Worm (Caenorhabditis elegans) whole organism, L4 larva: ENCODE data around the gene C16C8.14.

ENCODE experiments used
- F44E2.7 ChIP-seq: fragments of 200-800 bp; sonication (Bioruptor generic); IDR thresholded peaks from 2 replicates; pipeline ENCODE4 v2.1.2; 2022; ENCODE audit warnings: missing genetic modification characterization, missing compliant biosample characterization
- R02D3.7 ChIP-seq: fragments of 150-350 bp; sonication (generic microtip); optimal IDR thresholded peaks from 3 replicates; lab custom pipeline; 2014; ENCODE audit warnings: missing biosample characterization, missing genetic modification characterization
- T26A8.4 ChIP-seq: fragments of 200-800 bp; sonication (Bioruptor generic); IDR thresholded peaks from 2 replicates; pipeline ENCODE4 v1.3.6; 2022; ENCODE audit warnings: missing genetic modification characterization, missing compliant biosample characterization
- Y75B8A.6 ChIP-seq: fragments of 200-800 bp; sonication (Bioruptor generic); IDR thresholded peaks from 2 replicates; pipeline ENCODE4 v1.3.6; 2022; ENCODE audit warnings: missing genetic modification reagents, missing genetic modification characterization, missing compliant biosample characterization
- ZK337.2 ChIP-seq: fragments of 200-800 bp; sonication (Bioruptor generic); IDR thresholded peaks from 2 replicates; pipeline ENCODE4 v1.3.6; 2022; ENCODE audit warnings: missing genetic modification reagents, missing genetic modification characterization, missing compliant biosample characterization
- aha-1 ChIP-seq: fragments of 150-350 bp; peaks from one replicate; lab custom pipeline; 2014; ENCODE audit warnings: missing biosample characterization, missing genetic modification characterization
- ama-1 ChIP-seq: fragments of 150-350 bp; optimal IDR thresholded peaks from 2 replicates; lab custom pipeline; 2014; ENCODE audit warnings: inconsistent platforms, mixed read lengths
- arid-1 ChIP-seq: fragments of 200-800 bp; sonication (Bioruptor generic); conservative IDR thresholded peaks from 2 replicates; pipeline ENCODE4 v1.3.6; 2022; ENCODE audit warnings: missing genetic modification reagents, missing genetic modification characterization, missing compliant biosample characterization
- ces-1 ChIP-seq: fragments of 150-350 bp; sonication (generic microtip); optimal IDR thresholded peaks from 4 replicates; lab custom pipeline; 2014; ENCODE audit warnings: missing biosample characterization, missing genetic modification reagents, missing genetic modification characterization
- dmd-6 ChIP-seq: fragments of 200-800 bp; sonication (Bioruptor generic); IDR thresholded peaks from 2 replicates; pipeline ENCODE4 v1.3.6; 2022; ENCODE audit warnings: missing genetic modification reagents, missing genetic modification characterization, missing compliant biosample characterization
- dmd-9 ChIP-seq: fragments of 200-800 bp; sonication (Bioruptor generic); IDR thresholded peaks from 2 replicates; pipeline ENCODE4 v1.3.6; 2022; ENCODE audit warnings: missing genetic modification reagents, missing genetic modification characterization, missing compliant biosample characterization
- dpl-1 ChIP-seq: fragments of 150-350 bp; optimal IDR thresholded peaks from 2 replicates; lab custom pipeline; 2014; ENCODE audit warnings: missing biosample characterization, missing genetic modification reagents, missing genetic modification characterization
- duxl-1 ChIP-seq: sonication (generic microtip); optimal IDR thresholded peaks from 2 replicates; lab custom pipeline; 2016; ENCODE audit warnings: mild to moderate bottlenecking, missing genetic modification characterization, moderate library complexity, missing compliant biosample characterization; ENCODE audit not compliant: poor library complexity
- fkh-10 ChIP-seq: fragments of 150-350 bp; optimal IDR thresholded peaks from 2 replicates; lab custom pipeline; 2014; ENCODE audit warnings: missing biosample characterization, missing genetic modification reagents, missing genetic modification characterization
- hif-1 ChIP-seq, 2 experiments: sonication (generic microtip); optimal IDR thresholded peaks; 2 replicates each; lab custom pipeline; 2016 to 2017; ENCODE audit warnings: missing compliant biosample characterization in 2 of 2, missing genetic modification characterization in 2 of 2, missing genetic modification reagents in 2 of 2, missing genotype in 2 of 2, mild to moderate bottlenecking in 1 of 2
- lin-15B ChIP-seq: fragments of 150-350 bp; sonication (generic microtip); optimal IDR thresholded peaks from 3 replicates; lab custom pipeline; 2014; ENCODE audit warnings: missing biosample characterization, missing genetic modification characterization
- lin-29 ChIP-seq: fragments of 200-800 bp; sonication (Bioruptor generic); IDR thresholded peaks from 2 replicates; pipeline ENCODE4 v1.3.6; 2022; ENCODE audit warnings: missing genetic modification reagents, missing genetic modification characterization, missing compliant biosample characterization
- lin-38 ChIP-seq: fragments of 200-800 bp; sonication (Bioruptor generic); IDR thresholded peaks from 2 replicates; pipeline ENCODE4 v1.3.6; 2022; ENCODE audit warnings: missing genetic modification reagents, missing genetic modification characterization, missing compliant biosample characterization
- lsy-2 ChIP-seq, 2 experiments: fragments of 150-350 bp in 1 of 2; sonication (generic microtip) in 1 of 2; optimal IDR thresholded peaks; 2 replicates each; lab custom pipeline; 2014 to 2017; ENCODE audit warnings: missing biosample characterization in 2 of 2, missing genetic modification characterization in 2 of 2
- madf-9 ChIP-seq: fragments of 200-800 bp; sonication (Bioruptor generic); conservative IDR thresholded peaks from 2 replicates; pipeline ENCODE4 v1.3.6; 2022; ENCODE audit warnings: missing genetic modification reagents, missing genetic modification characterization, missing compliant biosample characterization
- mes-2 ChIP-seq: sonication (generic microtip); optimal IDR thresholded peaks from 2 replicates; lab custom pipeline; 2016; ENCODE audit warnings: missing genotype, mild to moderate bottlenecking, missing genetic modification characterization, missing compliant biosample characterization; ENCODE audit not compliant: poor library complexity, severe bottlenecking
- nhr-102 ChIP-seq: sonication (generic microtip); optimal IDR thresholded peaks from 2 replicates; lab custom pipeline; 2016; ENCODE audit warnings: mild to moderate bottlenecking, missing genetic modification characterization, moderate library complexity, missing compliant biosample characterization
- nhr-11 ChIP-seq: fragments of 150-350 bp; optimal IDR thresholded peaks from 2 replicates; lab custom pipeline; 2014; ENCODE audit warnings: missing biosample characterization, missing genetic modification characterization
- nhr-28 ChIP-seq: fragments of 150-350 bp; optimal IDR thresholded peaks from 2 replicates; lab custom pipeline; 2014; ENCODE audit warnings: missing biosample characterization, missing genetic modification characterization
- nhr-42 ChIP-seq: fragments of 200-800 bp; sonication (Bioruptor generic); IDR thresholded peaks from 2 replicates; pipeline ENCODE4 v1.3.6; 2022; ENCODE audit warnings: missing genetic modification characterization, missing compliant biosample characterization
- nhr-48 ChIP-seq: sonication (generic microtip); optimal IDR thresholded peaks from 2 replicates; lab custom pipeline; 2016; ENCODE audit warnings: mild to moderate bottlenecking, missing genetic modification characterization, missing compliant biosample characterization
- nhr-76 ChIP-seq: fragments of 150-350 bp; optimal IDR thresholded peaks from 2 replicates; lab custom pipeline; 2014; ENCODE audit warnings: missing biosample characterization, missing genetic modification characterization
- pha-4 ChIP-seq, 2 experiments: fragments of 150-350 bp in 1 of 2; fragments of 200-800 bp in 1 of 2; sonication (Bioruptor generic) in 1 of 2; IDR thresholded peaks in 1 of 2; optimal IDR thresholded peaks in 1 of 2; 2 replicates each; pipeline versions ENCODE4 v1.3.6 to Lab custom; 2014 to 2022; ENCODE audit warnings: missing genetic modification characterization in 2 of 2, missing genetic modification reagents in 2 of 2, missing biosample characterization in 1 of 2, missing compliant biosample characterization in 1 of 2
- php-3 ChIP-seq: fragments of 200-800 bp; sonication (Bioruptor generic); IDR thresholded peaks from 2 replicates; pipeline ENCODE4 v1.3.6; 2022; ENCODE audit warnings: missing genetic modification reagents, missing genetic modification characterization, missing compliant biosample characterization
- rbr-2 ChIP-seq: sonication (generic microtip); optimal IDR thresholded peaks from 2 replicates; lab custom pipeline; 2016; ENCODE audit warnings: missing genotype, missing genetic modification characterization, missing compliant biosample characterization
- sdz-12 ChIP-seq: fragments of 200-800 bp; sonication (Bioruptor generic); optimal IDR thresholded peaks from 2 replicates; lab custom pipeline; 2018; ENCODE audit warnings: mild to moderate bottlenecking, missing genetic modification characterization, missing compliant biosample characterization
- unc-130 ChIP-seq: sonication (generic microtip); optimal IDR thresholded peaks from 2 replicates; lab custom pipeline; 2016; ENCODE audit warnings: missing genetic modification reagents, missing genetic modification characterization, missing compliant biosample characterization
- unc-62 ChIP-seq, 3 experiments: fragments of 150-350 bp in 1 of 3; sonication (generic microtip); optimal IDR thresholded peaks in 2 of 3; peaks in 1 of 3; 1 replicate in 1 of 3; 2 replicates in 2 of 3; lab custom pipeline; 2014 to 2017; ENCODE audit warnings: missing biosample characterization in 3 of 3, missing genetic modification characterization in 3 of 3, missing genetic modification reagents in 3 of 3, missing genotype in 1 of 3
- zfp-2 ChIP-seq: sonication (generic microtip); optimal IDR thresholded peaks from 2 replicates; lab custom pipeline; 2016; ENCODE audit warnings: mild to moderate bottlenecking, missing genetic modification characterization, missing compliant biosample characterization
- zip-11 ChIP-seq: fragments of 200-800 bp; sonication (Bioruptor generic); IDR thresholded peaks from 2 replicates; pipeline ENCODE4 v1.3.6; 2022; ENCODE audit warnings: missing genetic modification characterization, missing compliant biosample characterization
- zip-2 ChIP-seq: fragments of 150-350 bp; optimal IDR thresholded peaks from 2 replicates; lab custom pipeline; 2014; ENCODE audit warnings: missing biosample characterization, missing genetic modification characterization

C16C8.14 gene

ce11 chrII:3477171-3477570 is 27.6 kb downstream of the C16C8.14 start, which contains the start of gene fbxb-104:
Gene fbxb-104 (minus strand): TSS chrII:3477271.
- no peak for TF ChIP-seq php-3 (GFP tag; lab: Robert Waterston, UW)
- TF ChIP-seq unc-62 (GFP tag; optimal IDR thresholded peaks at IDR 0.05 in 1 of 2; lab: Kevin White, UChicago) = peak in 1 of 2 experiments; percentile 9
- TF ChIP-seq unc-62 (tag; optimal IDR thresholded peaks at IDR 0.05; lab: Kevin White, UChicago) = no peak

ce11 chrII:3481584-3481983 is 32.0 kb downstream of the C16C8.14 start, which contains the start of gene Y49F6B.8:
Gene Y49F6B.8 (minus strand): TSS chrII:3481684.
- TF ChIP-seq lsy-2 (tag; optimal IDR thresholded peaks at IDR 0.05; lab: Kevin White, UChicago) (no peak), lin-29 (GFP tag; lab: Robert Waterston, UW) (no peak), dmd-6 (GFP tag; lab: Robert Waterston, UW) (no peak), ces-1 (no peak), pha-4 (GFP tag; IDR thresholded peaks at IDR 0.05; lab: Robert Waterston, UW) (no peak), pha-4 (tag; optimal IDR thresholded peaks at IDR 0.05; lab: Kevin White, UChicago) (no peak), nhr-42 (no peak), nhr-48 (tag; lab: Kevin White, UChicago) (no peak), T26A8.4 (GFP tag; lab: Robert Waterston, UW) (no peak), nhr-28 (no peak), F44E2.7 (GFP tag; lab: Robert Waterston, UW) (no peak), sdz-12 (no peak), zip-11 (no peak), zfp-2 (tag; lab: Kevin White, UChicago) (no peak), duxl-1 (tag; lab: Kevin White, UChicago) (no peak), zip-2 (tag; lab: Kevin White, UChicago) (no peak), nhr-102 (tag; lab: Kevin White, UChicago) (no peak), arid-1 (no peak), fkh-10 (GFP tag; lab: Kevin White, UChicago) (no peak)
- TF ChIP-seq, all 104 proteins: peak for 0

ce11 chrII:3482231-3482630 is 32.6 kb downstream of the C16C8.14 start, which contains the start of gene smu-2:
Gene smu-2 (plus strand): TSS chrII:3482408.
- TF ChIP-seq ces-1 = peak; percentile 74
- no peak for TF ChIP-seq nhr-42
- peak in 1 of 2 experiments; percentile 81 for TF ChIP-seq hif-1 (tag; optimal IDR thresholded peaks at IDR 0.05; lab: Kevin White, UChicago)
- no peak for TF ChIP-seq ama-1 (lab: Kevin White, UChicago)
- peak; percentile 97 for TF ChIP-seq lin-38 (GFP tag; lab: Robert Waterston, UW)
- peak; percentile 31 for TF ChIP-seq dmd-6 (GFP tag; lab: Robert Waterston, UW)
- peak; percentile 28 for TF ChIP-seq fkh-10 (GFP tag; lab: Kevin White, UChicago)
- TF ChIP-seq madf-9 (GFP tag; lab: Robert Waterston, UW) = peak; percentile 64
- peak; percentile 43 for TF ChIP-seq rbr-2 (tag; lab: Kevin White, UChicago)
- no peak for TF ChIP-seq nhr-76 (tag; lab: Kevin White, UChicago)
- peak; percentile 71 for TF ChIP-seq nhr-28
- TF ChIP-seq unc-130 (GFP tag; lab: Kevin White, UChicago) = peak; percentile 89
- peak; percentile 74; the same call in 1 of the 2 replicates for TF ChIP-seq ZK337.2
- peak; percentile 11 for TF ChIP-seq nhr-11 (tag; lab: Kevin White, UChicago)
- peak; percentile 97 for TF ChIP-seq mes-2 (tag; lab: Kevin White, UChicago)
- TF ChIP-seq R02D3.7 = no peak
- TF ChIP-seq Y75B8A.6 = no peak
- TF ChIP-seq dmd-9 (GFP tag; lab: Robert Waterston, UW) = peak; percentile 54; the same call in 1 of the 2 replicates
- TF ChIP-seq dpl-1 (GFP tag; lab: Kevin White, UChicago) = peak; percentile 62
- no peak for TF ChIP-seq lin-15B (tag; lab: Kevin White, UChicago)
- TF ChIP-seq php-3 (GFP tag; lab: Robert Waterston, UW) = 0 out of 2 replicates have a peak, but pooled peaks have one; percentile 43
- peak; percentile 95 for TF ChIP-seq aha-1 (tag; lab: Kevin White, UChicago)
